Fruit fly (Drosophila melanogaster) whole organism, embryonic: ENCODE data around the gene CG6790.

Source experiments
- Ada2b ChIP-seq: fragments of 200-800 bp; sonication (Bioruptor generic); IDR thresholded peaks from 2 replicates; pipeline ENCODE4 v1.3.6; 2022; ENCODE audit warnings: missing biosample characterization, missing genetic modification characterization
- CG10267 ChIP-seq: fragments of 200-800 bp; sonication (Bioruptor generic); optimal IDR thresholded peaks from 2 replicates; lab custom pipeline; 2018; ENCODE audit warnings: missing biosample characterization, mild to moderate bottlenecking, missing genetic modification characterization, moderate library complexity
- CG10543 ChIP-seq: fragments of 200-800 bp; sonication (Bioruptor generic); optimal IDR thresholded peaks from 3 replicates; lab custom pipeline; 2017; ENCODE audit warnings: missing biosample characterization, mild to moderate bottlenecking, missing genetic modification characterization, moderate library complexity
- CG10979 ChIP-seq: fragments of 200-800 bp; sonication (Bioruptor generic); optimal IDR thresholded peaks from 2 replicates; lab custom pipeline; 2018; ENCODE audit warnings: missing biosample characterization, mild to moderate bottlenecking, missing genetic modification characterization, moderate library complexity
- CG11504 ChIP-seq: fragments of 200-800 bp; sonication (Bioruptor generic); optimal IDR thresholded peaks from 3 replicates; lab custom pipeline; 2019; ENCODE audit warnings: missing biosample characterization, mild to moderate bottlenecking, missing genetic modification characterization, moderate library complexity
- CG11723 ChIP-seq: fragments of 200-800 bp; sonication (Bioruptor generic); optimal IDR thresholded peaks from 2 replicates; lab custom pipeline; 2017; ENCODE audit warnings: missing biosample characterization, mild to moderate bottlenecking, missing genetic modification characterization
- CG12219 ChIP-seq: fragments of 200-800 bp; sonication (Bioruptor generic); optimal IDR thresholded peaks from 3 replicates; lab custom pipeline; 2018; ENCODE audit warnings: missing biosample characterization, mild to moderate bottlenecking, missing genetic modification characterization
- CG18619 ChIP-seq: fragments of 200-800 bp; sonication (Bioruptor generic); optimal IDR thresholded peaks from 3 replicates; lab custom pipeline; 2017; ENCODE audit warnings: missing biosample characterization, mild to moderate bottlenecking, missing genetic modification characterization
- CG34224 ChIP-seq: fragments of 200-800 bp; sonication (Bioruptor generic); IDR thresholded peaks from 3 replicates; pipeline ENCODE4 v1.3.6; 2022; ENCODE audit warnings: missing biosample characterization, missing genetic modification characterization; ENCODE audit not compliant: partially characterized antibody
- CG4730 ChIP-seq: fragments of 200-800 bp; sonication (Bioruptor generic); IDR thresholded peaks from 2 replicates; pipeline ENCODE4 v1.3.6; 2022; ENCODE audit warnings: missing biosample characterization, missing genetic modification characterization
- CG4820 ChIP-seq: fragments of 200-800 bp; sonication (Bioruptor generic); optimal IDR thresholded peaks from 3 replicates; lab custom pipeline; 2016; ENCODE audit warnings: missing biosample characterization, missing genetic modification characterization
- CG6175 ChIP-seq: fragments of 200-800 bp; sonication (Bioruptor generic); IDR thresholded peaks from 3 replicates; pipeline ENCODE4 v1.3.6; 2022; ENCODE audit warnings: missing biosample characterization, missing genetic modification characterization
- CG6254 ChIP-seq: fragments of 200-800 bp; sonication (Bioruptor generic); optimal IDR thresholded peaks from 3 replicates; lab custom pipeline; 2017; ENCODE audit warnings: mild to moderate bottlenecking, missing biosample characterization, missing genetic modification reagents, missing genetic modification characterization
- CG6854 ChIP-seq: fragments of 200-800 bp; sonication (Bioruptor generic); optimal IDR thresholded peaks from 3 replicates; lab custom pipeline; 2017; ENCODE audit warnings: missing biosample characterization, mild to moderate bottlenecking, missing genetic modification characterization
- CG7745 ChIP-seq: fragments of 200-800 bp; sonication (Bioruptor generic); optimal IDR thresholded peaks from 2 replicates; lab custom pipeline; 2018; ENCODE audit warnings: missing biosample characterization, mild to moderate bottlenecking, missing genetic modification characterization, moderate library complexity
- CG7839 ChIP-seq: fragments of 200-800 bp; sonication (Bioruptor generic); optimal IDR thresholded peaks from 3 replicates; lab custom pipeline; 2018; ENCODE audit warnings: missing biosample characterization, mild to moderate bottlenecking, missing genetic modification characterization, moderate library complexity
- CG7987 ChIP-seq: fragments of 200-800 bp; sonication (Bioruptor generic); optimal IDR thresholded peaks from 2 replicates; lab custom pipeline; 2018; ENCODE audit warnings: missing biosample characterization, mild to moderate bottlenecking, missing genetic modification characterization, moderate library complexity
- CrebB ChIP-seq: fragments of 200-800 bp; sonication (Bioruptor generic); optimal IDR thresholded peaks from 3 replicates; lab custom pipeline; 2018; ENCODE audit warnings: missing biosample characterization, mild to moderate bottlenecking, missing genetic modification characterization
- Dek ChIP-seq: fragments of 200-800 bp; sonication (Bioruptor generic); optimal IDR thresholded peaks from 3 replicates; lab custom pipeline; 2019; ENCODE audit warnings: missing biosample characterization, mild to moderate bottlenecking, missing genetic modification characterization, moderate library complexity
- Drgx ChIP-seq: fragments of 200-800 bp; sonication (Bioruptor generic); IDR thresholded peaks from 2 replicates; pipeline ENCODE4 v1.3.6; 2022; ENCODE audit warnings: missing biosample characterization, missing genetic modification characterization
- Elba2 ChIP-seq: fragments of 200-800 bp; sonication (Bioruptor generic); optimal IDR thresholded peaks from 3 replicates; lab custom pipeline; 2016; ENCODE audit warnings: missing biosample characterization, missing genetic modification characterization
- H15 ChIP-seq: fragments of 200-800 bp; sonication (Bioruptor generic); IDR thresholded peaks from 3 replicates; pipeline ENCODE4 v1.3.6; 2022; ENCODE audit warnings: missing biosample characterization, missing genetic modification characterization
- Lhr ChIP-seq: fragments of 200-800 bp; sonication (Bioruptor generic); optimal IDR thresholded peaks from 3 replicates; lab custom pipeline; 2017; ENCODE audit warnings: mild to moderate bottlenecking, missing biosample characterization, missing genetic modification reagents, missing genetic modification characterization
- Spps ChIP-seq: fragments of 200-800 bp; sonication (Bioruptor generic); optimal IDR thresholded peaks from 2 replicates; lab custom pipeline; 2018; ENCODE audit warnings: missing biosample characterization, mild to moderate bottlenecking, missing genetic modification characterization
- Xbp1 ChIP-seq: fragments of 200-800 bp; sonication (Bioruptor generic); optimal IDR thresholded peaks from 3 replicates; lab custom pipeline; 2016; ENCODE audit warnings: missing biosample characterization, mild to moderate bottlenecking, missing genetic modification characterization
- Xrp1 ChIP-seq: fragments of 200-800 bp; sonication (Bioruptor generic); IDR thresholded peaks from 2 replicates; pipeline ENCODE4 v1.3.6; 2022; ENCODE audit warnings: missing biosample characterization, missing genetic modification characterization
- chm ChIP-seq: fragments of 200-800 bp; sonication (Bioruptor generic); IDR thresholded peaks from 2 replicates; pipeline ENCODE4 v1.3.6; 2022; ENCODE audit warnings: missing biosample characterization, missing genetic modification characterization
- cwo ChIP-seq: fragments of 200-800 bp; sonication (Bioruptor generic); optimal IDR thresholded peaks from 3 replicates; lab custom pipeline; 2017; ENCODE audit warnings: missing biosample characterization, missing genetic modification characterization, mild to moderate bottlenecking, moderate library complexity, missing genetic modification reagents
- danr ChIP-seq: fragments of 200-800 bp; sonication (Bioruptor generic); IDR thresholded peaks from 2 replicates; pipeline ENCODE4 v1.3.6; 2022; ENCODE audit warnings: missing biosample characterization, missing genetic modification characterization
- ems ChIP-seq: fragments of 200-800 bp; sonication (Bioruptor generic); optimal IDR thresholded peaks from 3 replicates; lab custom pipeline; 2016; ENCODE audit warnings: missing biosample characterization, missing genetic modification characterization
- esg ChIP-seq: fragments of 200-800 bp; sonication (Bioruptor generic); conservative IDR thresholded peaks from 2 replicates; pipeline ENCODE4 v1.3.6; 2022; ENCODE audit warnings: missing biosample characterization, missing genetic modification characterization
- fu2 ChIP-seq: fragments of 200-800 bp; sonication (Bioruptor generic); optimal IDR thresholded peaks from 2 replicates; lab custom pipeline; 2016; ENCODE audit warnings: missing biosample characterization, missing genetic modification characterization
- gcm ChIP-seq: fragments of 200-800 bp; sonication (Bioruptor generic); optimal IDR thresholded peaks from 2 replicates; lab custom pipeline; 2019; ENCODE audit warnings: missing biosample characterization, mild to moderate bottlenecking, missing genetic modification characterization, moderate library complexity
- h ChIP-seq: fragments of >200 bp; optimal IDR thresholded peaks from 2 replicates; lab custom pipeline; 2017
- ham ChIP-seq: fragments of 200-800 bp; sonication (Bioruptor generic); IDR thresholded peaks from 2 replicates; pipeline ENCODE4 v1.3.6; 2022; ENCODE audit warnings: missing biosample characterization, missing genetic modification characterization
- hkb ChIP-seq, 2 experiments: fragments of 200-800 bp in 1 of 2; fragments of >200 bp in 1 of 2; sonication (Bioruptor generic) in 1 of 2; IDR thresholded peaks in 1 of 2; optimal IDR thresholded peaks in 1 of 2; 2 replicates each; pipeline versions ENCODE4 v1.3.6 to Lab custom; 2017 to 2022; ENCODE audit warnings: missing biosample characterization in 1 of 2, missing genetic modification characterization in 1 of 2
- inv ChIP-seq: fragments of 200-800 bp; sonication (Bioruptor generic); IDR thresholded peaks from 2 replicates; pipeline ENCODE4 v1.3.6; 2022; ENCODE audit warnings: missing biosample characterization, missing genetic modification characterization; ENCODE audit not compliant: partially characterized antibody
- maf-S ChIP-seq: fragments of 200-800 bp; sonication (Bioruptor generic); optimal IDR thresholded peaks from 2 replicates; lab custom pipeline; 2016; ENCODE audit warnings: missing biosample characterization, missing genetic modification characterization
- pnt ChIP-seq: fragments of 200-800 bp; sonication (Bioruptor generic); optimal IDR thresholded peaks from 3 replicates; lab custom pipeline; 2016; ENCODE audit warnings: missing biosample characterization, missing genetic modification characterization
- prd ChIP-seq, 3 experiments: fragments of >200 bp in 2 of 3; fragments of 200-800 bp in 1 of 3; sonication (Bioruptor generic) in 1 of 3; optimal IDR thresholded peaks in 2 of 3; IDR thresholded peaks in 1 of 3; 2 replicates in 2 of 3; 3 replicates in 1 of 3; pipeline versions ENCODE4 v1.3.6 to Lab custom; 2017 to 2022; ENCODE audit warnings: missing biosample characterization in 1 of 3, missing genetic modification characterization in 1 of 3
- pros ChIP-seq: fragments of 200-800 bp; sonication (Bioruptor generic); optimal IDR thresholded peaks from 3 replicates; lab custom pipeline; 2019; ENCODE audit warnings: missing biosample characterization, mild to moderate bottlenecking, missing genetic modification characterization, moderate library complexity
- repo ChIP-seq: fragments of 200-800 bp; sonication (Bioruptor generic); optimal IDR thresholded peaks from 2 replicates; lab custom pipeline; 2016; ENCODE audit warnings: missing biosample characterization, missing genetic modification characterization
- scrt ChIP-seq: fragments of 200-800 bp; sonication (Bioruptor generic); optimal IDR thresholded peaks from 2 replicates; lab custom pipeline; 2018; ENCODE audit warnings: missing biosample characterization, mild to moderate bottlenecking, missing genetic modification characterization, moderate library complexity
- sqz ChIP-seq: fragments of 200-800 bp; sonication (Bioruptor generic); optimal IDR thresholded peaks from 3 replicates; lab custom pipeline; 2018; ENCODE audit warnings: missing biosample characterization, mild to moderate bottlenecking, missing genetic modification characterization
- usp ChIP-seq: fragments of >200 bp; optimal IDR thresholded peaks from 2 replicates; lab custom pipeline; 2017; ENCODE audit warnings: missing biosample characterization, missing genetic modification characterization
- wdn ChIP-seq: fragments of 200-800 bp; sonication (Bioruptor generic); IDR thresholded peaks from 2 replicates; pipeline ENCODE4 v1.3.6; 2022; ENCODE audit warnings: missing biosample characterization, missing genetic modification characterization
- wor ChIP-seq: fragments of 200-800 bp; sonication (Bioruptor generic); IDR thresholded peaks from 2 replicates; pipeline ENCODE4 v1.3.6; 2022; ENCODE audit warnings: missing biosample characterization, missing genetic modification characterization
- zf30C ChIP-seq: fragments of 200-800 bp; sonication (Bioruptor generic); optimal IDR thresholded peaks from 3 replicates; lab custom pipeline; 2018; ENCODE audit warnings: missing biosample characterization, mild to moderate bottlenecking, missing genetic modification characterization

Gene CG6790

DNA sequence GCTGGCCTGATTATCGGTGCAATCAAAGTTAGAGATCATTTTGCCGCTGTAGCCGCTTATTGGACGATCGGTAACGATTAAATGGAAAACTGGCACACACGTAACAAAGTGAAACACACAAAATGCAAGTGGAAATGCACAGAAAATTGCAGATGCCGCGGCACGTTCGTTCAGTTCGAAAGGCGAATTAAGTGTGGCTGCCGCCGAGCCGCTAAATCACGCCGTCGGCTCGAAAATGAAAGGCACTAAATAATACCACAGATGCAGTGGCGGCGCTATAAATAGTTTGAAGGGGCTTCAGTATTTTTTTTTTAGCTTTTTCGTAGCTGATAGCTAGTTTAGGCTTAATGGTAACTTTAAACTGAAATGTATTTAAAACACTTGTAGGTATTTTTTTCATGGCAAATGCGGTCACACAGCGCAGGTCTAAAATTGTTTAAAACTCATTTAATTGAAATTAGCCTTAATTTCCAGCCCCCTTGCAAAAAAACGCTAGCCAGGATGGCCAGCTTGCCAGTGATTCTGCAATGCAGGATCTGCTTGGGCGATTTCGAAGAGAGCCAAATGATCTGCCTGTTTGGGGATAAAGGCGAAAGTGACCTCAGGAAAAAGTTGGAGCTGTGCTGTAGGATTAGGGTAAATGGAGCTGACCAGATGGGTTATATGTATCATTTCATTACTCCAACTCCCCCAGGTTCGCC lies 41.3 kb upstream of the CG6790 start, which contains the start of the genes Jupiter and CG14710 (continued):
- TF ChIP-seq CG11723 (GFP tag; lab: Kevin White, UChicago) (peak; percentile 31), CG7745 (tag; lab: Kevin White, UChicago) (peak; percentile 61), CG6175 (no peak), CG11504 (peak; percentile 63), Elba2 (GFP tag; lab: Kevin White, UChicago) (peak; percentile 46), Dek (peak; percentile 66), Xbp1 (GFP tag; lab: Kevin White, UChicago) (peak; percentile 86), wor (GFP tag; lab: Robert Waterston, UW) (no peak), CG12219 (no peak), Xrp1 (GFP tag; lab: Robert Waterston, UW) (peak; percentile 49; the same call in 1 of the 2 replicates), wdn (0 out of 2 replicates have a peak, but pooled peaks have one; percentile 37), CG4820 (GFP tag; lab: Kevin White, UChicago) (peak; percentile 58), prd (optimal IDR thresholded peaks at IDR 0.05; lab: Kevin White, UChicago) (no peak), prd (GFP tag; IDR thresholded peaks at IDR 0.05; lab: Robert Waterston, UW) (peak; percentile 84), h (lab: Kevin White, UChicago) (no peak), gcm (GFP tag; lab: Kevin White, UChicago) (no peak), repo (GFP tag; lab: Kevin White, UChicago) (peak; percentile 62), CG4730 (GFP tag; lab: Robert Waterston, UW) (no peak), inv (no peak), H15 (GFP tag; lab: Robert Waterston, UW) (peak; percentile 66; the same call in 2 of the 3 replicates), ems (GFP tag; lab: Kevin White, UChicago) (peak; percentile 65), Spps (tag; lab: Kevin White, UChicago) (no peak), pros (GFP tag; lab: Kevin White, UChicago) (no peak), CG10979 (tag; lab: Kevin White, UChicago) (peak; percentile 30), CG7839 (tag; lab: Kevin White, UChicago) (peak; percentile 55), danr (GFP tag; lab: Robert Waterston, UW) (0 out of 2 replicates have a peak, but pooled peaks have one; percentile 6), CG18619 (GFP tag; lab: Kevin White, UChicago) (no peak), CG6254 (GFP tag; lab: Kevin White, UChicago) (no peak), CG6854 (no peak), esg (GFP tag; lab: Robert Waterston, UW) (peak; percentile 31; the same call in 1 of the 2 replicates), zf30C (GFP tag; lab: Kevin White, UChicago) (peak; percentile 13), cwo (GFP tag; lab: Kevin White, UChicago) (no peak), Ada2b (GFP tag; lab: Robert Waterston, UW) (0 out of 2 replicates have a peak, but pooled peaks have one; percentile 14), Drgx (peak; percentile 5; the same call in 1 of the 2 replicates), usp (GFP tag; lab: Kevin White, UChicago) (no peak), chm (GFP tag; lab: Robert Waterston, UW) (peak; percentile 68), CG34224 (peak; percentile 39; the same call in 1 of the 3 replicates), pnt (GFP tag; lab: Kevin White, UChicago) (peak; percentile 87), fu2 (GFP tag; lab: Kevin White, UChicago) (peak; percentile 81), maf-S (GFP tag; lab: Kevin White, UChicago) (peak; percentile 74), Lhr (peak; percentile 95), sqz (GFP tag; lab: Kevin White, UChicago) (no peak), CG7987 (GFP tag; lab: Kevin White, UChicago) (no peak), ham (GFP tag; lab: Robert Waterston, UW) (no peak), CG10267 (tag; lab: Kevin White, UChicago) (peak; percentile 80), CrebB (tag; lab: Kevin White, UChicago) (peak; percentile 50), CG10543 (GFP tag; lab: Kevin White, UChicago) (peak; percentile 61), scrt (no peak), hkb (optimal IDR thresholded peaks at IDR 0.05; lab: Kevin White, UChicago) (peak; percentile 65), hkb (GFP tag; IDR thresholded peaks at IDR 0.05; lab: Robert Waterston, UW) (no peak)
